Fruit fly (Drosophila melanogaster): ENCODE measurements around the gene dls.

The dls gene

DNA sequence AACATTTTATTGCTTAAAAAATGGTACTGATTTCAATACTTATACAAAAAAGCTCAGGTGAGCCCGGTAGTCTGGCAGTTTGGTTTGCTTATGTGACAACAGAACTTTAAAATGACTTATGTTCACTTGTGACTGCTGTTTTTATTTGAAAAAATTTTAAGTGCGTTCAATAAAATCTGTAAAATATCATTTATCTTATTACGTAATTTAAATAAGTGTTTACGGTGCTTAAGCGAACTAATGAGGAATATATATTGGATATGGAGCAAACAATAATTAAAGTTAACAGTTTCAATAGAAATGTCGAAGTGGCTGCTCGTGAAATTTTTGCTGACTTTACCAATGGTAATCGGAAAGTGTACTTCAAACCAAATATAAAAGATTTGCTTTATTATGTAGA is at the start of gene dls:
dls (plus strand) TSS at position 301 of the 400 bp plus-strand sequence.
- no peak for TF ChIP-seq Myc (optimal IDR thresholded peaks at IDR 0.05)
- no peak for TF ChIP-seq CrebA (GFP tag; optimal IDR thresholded peaks at IDR 0.05; ENCODE audit: borderline replicate concordance)
- TF ChIP-seq pan (optimal IDR thresholded peaks at IDR 0.05), result no peak
- TF ChIP-seq Dif (GFP tag; optimal IDR thresholded peaks at IDR 0.05; ENCODE audit: partially characterized antibody), result no peak
- TF ChIP-seq ey (GFP tag; optimal IDR thresholded peaks at IDR 0.05), result no peak
- no peak for TF ChIP-seq dsf (GFP tag; optimal IDR thresholded peaks at IDR 0.05; ENCODE audit: borderline replicate concordance)
- TF ChIP-seq Dfd (GFP tag; optimal IDR thresholded peaks at IDR 0.05), result no peak
- no peak for TF ChIP-seq Jra (GFP tag; optimal IDR thresholded peaks at IDR 0.05)
- no peak for TF ChIP-seq br (GFP tag; optimal IDR thresholded peaks at IDR 0.05)
- TF ChIP-seq foxo (GFP tag; optimal IDR thresholded peaks at IDR 0.05), result no peak
- no peak for TF ChIP-seq CG32264 (GFP tag; optimal IDR thresholded peaks at IDR 0.05)
- TF ChIP-seq usp (GFP tag; optimal IDR thresholded peaks at IDR 0.05), result no peak

dm6 chr3L:16151742-16152141 is 49.4 kb upstream of the dls start:
- TF ChIP-seq usp (GFP tag; optimal IDR thresholded peaks at IDR 0.05), result no peak
- no peak for TF ChIP-seq dsf (GFP tag; optimal IDR thresholded peaks at IDR 0.05; ENCODE audit: borderline replicate concordance)

DNA sequence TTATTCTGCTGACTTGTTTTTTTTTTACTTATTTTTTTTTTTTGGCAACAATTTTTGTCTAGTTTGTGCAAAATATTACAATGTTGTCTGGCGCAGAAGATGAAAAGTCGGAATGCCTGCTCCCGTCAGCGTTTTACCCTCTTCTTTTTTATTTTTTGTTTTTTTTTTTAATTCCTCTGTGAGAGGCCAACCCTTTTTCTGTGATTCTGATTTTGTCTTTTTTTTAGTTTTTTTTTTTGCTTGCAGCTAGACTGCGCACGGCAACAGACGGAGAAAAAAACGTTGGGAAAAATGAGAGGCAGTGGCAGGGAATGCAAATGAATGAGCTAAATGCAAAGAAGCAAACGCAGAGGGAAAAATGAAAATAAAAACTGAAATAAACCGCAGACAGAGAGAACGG is 48.0 kb upstream of the dls start:
- TF ChIP-seq Abd-B (GFP tag; optimal IDR thresholded peaks at IDR 0.05), result no peak

- no peak for TF ChIP-seq fru (GFP tag; optimal IDR thresholded peaks at IDR 0.05)
- peak; percentile 13 for TF ChIP-seq Hnf4 (GFP tag; optimal IDR thresholded peaks at IDR 0.05)
Measured at dm6 chr3L:16153650-16154049, 47.5 kb upstream of the dls start.

dm6 chr3L:16155547-16155946 is 45.6 kb upstream of the dls start:
- TF ChIP-seq CrebA (GFP tag; optimal IDR thresholded peaks at IDR 0.05; ENCODE audit: borderline replicate concordance), result no peak
- TF ChIP-seq Jra (GFP tag; optimal IDR thresholded peaks at IDR 0.05), result no peak
- TF ChIP-seq CG9705 (GFP tag; optimal IDR thresholded peaks at IDR 0.05), result no peak
- no peak for TF ChIP-seq GATAd (GFP tag; optimal IDR thresholded peaks at IDR 0.05)
- no peak for TF ChIP-seq fru (GFP tag; optimal IDR thresholded peaks at IDR 0.05)
- no peak for TF ChIP-seq Myc (optimal IDR thresholded peaks at IDR 0.05)
- no peak for TF ChIP-seq lola (GFP tag; optimal IDR thresholded peaks at IDR 0.05)
- no peak for TF ChIP-seq Dfd (GFP tag; optimal IDR thresholded peaks at IDR 0.05)
- no peak for TF ChIP-seq dsf (GFP tag; optimal IDR thresholded peaks at IDR 0.05; ENCODE audit: borderline replicate concordance)
- TF ChIP-seq brk (GFP tag; optimal IDR thresholded peaks at IDR 0.05), result no peak

dm6 chr3L:16156788-16157208 is 44.3 kb upstream of the dls start:
- TF ChIP-seq Hnf4 (GFP tag; optimal IDR thresholded peaks at IDR 0.05) (no peak), br (GFP tag; optimal IDR thresholded peaks at IDR 0.05) (no peak), lola (GFP tag; optimal IDR thresholded peaks at IDR 0.05) (no peak), Sp1 (GFP tag; optimal IDR thresholded peaks at IDR 0.05) (no peak), Vsx2 (GFP tag; optimal IDR thresholded peaks at IDR 0.05; ENCODE audit: partially characterized antibody) (no peak), foxo (GFP tag; optimal IDR thresholded peaks at IDR 0.05) (no peak), CG9705 (GFP tag; optimal IDR thresholded peaks at IDR 0.05) (no peak), N (GFP tag; optimal IDR thresholded peaks at IDR 0.05) (no peak), Mio (GFP tag; optimal IDR thresholded peaks at IDR 0.05) (no peak), dl (GFP tag; optimal IDR thresholded peaks at IDR 0.05; ENCODE audit: insufficient read depth in 1 of 2, partially characterized antibody in 2 of 2) (no peak), sv (GFP tag; optimal IDR thresholded peaks at IDR 0.05) (no peak), ey (GFP tag; optimal IDR thresholded peaks at IDR 0.05) (no peak), CG32264 (GFP tag; optimal IDR thresholded peaks at IDR 0.05) (no peak), HLH106 (tag; optimal IDR thresholded peaks at IDR 0.05) (no peak)

DNA sequence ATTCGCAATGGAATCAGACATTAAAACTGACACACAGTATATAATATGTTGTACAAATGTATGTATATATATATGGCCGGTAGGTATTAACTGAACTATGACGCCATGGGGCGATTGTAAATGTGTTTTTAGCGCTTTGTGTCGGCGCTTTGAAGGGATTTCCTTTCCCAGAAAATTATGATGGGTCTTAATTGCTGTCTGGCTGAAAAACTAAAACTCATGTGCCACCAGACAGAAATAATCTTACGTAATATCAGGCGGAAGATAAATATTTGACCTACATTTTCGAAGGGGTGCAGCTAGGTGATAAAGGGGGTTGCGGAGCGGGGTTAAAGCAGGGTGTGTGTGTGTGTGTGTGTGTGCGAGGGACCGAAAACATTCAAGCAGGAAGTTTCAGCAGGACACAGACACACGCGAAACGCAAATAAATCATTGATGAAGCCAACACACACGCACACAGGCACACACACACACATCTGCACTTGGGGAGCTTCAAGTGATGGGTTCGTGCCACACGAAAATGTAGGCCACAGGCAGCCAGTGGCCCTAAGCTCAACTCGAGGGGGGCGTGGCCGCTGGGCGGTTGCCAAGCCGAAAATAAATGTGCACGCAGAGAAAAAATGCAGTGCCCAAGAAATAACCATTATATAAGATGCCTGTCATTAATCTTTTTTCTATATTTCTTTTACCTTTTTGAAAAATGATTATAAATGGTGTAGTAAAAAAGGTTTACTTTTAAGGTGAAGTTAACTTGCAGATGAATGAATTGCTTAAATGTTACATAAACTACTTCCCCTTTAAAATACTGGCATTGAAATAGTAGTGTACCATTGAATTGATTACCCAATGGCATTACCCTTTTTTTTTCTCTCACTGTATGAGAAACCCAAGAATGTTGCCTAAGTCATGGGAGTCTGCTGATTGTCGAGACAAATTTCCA is 43.6 kb upstream of the dls start:
- TF ChIP-seq psq (GFP tag; optimal IDR thresholded peaks at IDR 0.05), result no peak
- TF ChIP-seq h (GFP tag; optimal IDR thresholded peaks at IDR 0.05), result peak; percentile 50
- TF ChIP-seq dmrt93B (GFP tag; optimal IDR thresholded peaks at IDR 0.05), result no peak
- no peak for TF ChIP-seq Sp1 (GFP tag; optimal IDR thresholded peaks at IDR 0.05)
- no peak for TF ChIP-seq Rel (GFP tag; optimal IDR thresholded peaks at IDR 0.05)
- no peak for TF ChIP-seq Rel (tag; optimal IDR thresholded peaks at IDR 0.05)
- TF ChIP-seq woc (GFP tag; optimal IDR thresholded peaks at IDR 0.05), result peak; percentile 12
- peak; percentile 20 for TF ChIP-seq sv (GFP tag; optimal IDR thresholded peaks at IDR 0.05)
- TF ChIP-seq Vsx2 (GFP tag; optimal IDR thresholded peaks at IDR 0.05; ENCODE audit: partially characterized antibody), result no peak
- TF ChIP-seq CrebA (GFP tag; optimal IDR thresholded peaks at IDR 0.05; ENCODE audit: borderline replicate concordance), result no peak
- TF ChIP-seq dsf (GFP tag; optimal IDR thresholded peaks at IDR 0.05; ENCODE audit: borderline replicate concordance), result no peak
- TF ChIP-seq Abd-B (GFP tag; optimal IDR thresholded peaks at IDR 0.05), result no peak
- TF ChIP-seq jim (GFP tag; optimal IDR thresholded peaks at IDR 0.05), result no peak
- peak; percentile 15 for TF ChIP-seq OdsH (GFP tag; optimal IDR thresholded peaks at IDR 0.05)
- TF ChIP-seq Dfd (GFP tag; optimal IDR thresholded peaks at IDR 0.05), result peak; percentile 23
- TF ChIP-seq rgr (GFP tag; optimal IDR thresholded peaks at IDR 0.05), result peak; percentile 19

Data from whole organism, wandering third instar larva.